Worm (Caenorhabditis elegans): ENCODE measurements around the gene str-222.

str-222 gene

DNA sequence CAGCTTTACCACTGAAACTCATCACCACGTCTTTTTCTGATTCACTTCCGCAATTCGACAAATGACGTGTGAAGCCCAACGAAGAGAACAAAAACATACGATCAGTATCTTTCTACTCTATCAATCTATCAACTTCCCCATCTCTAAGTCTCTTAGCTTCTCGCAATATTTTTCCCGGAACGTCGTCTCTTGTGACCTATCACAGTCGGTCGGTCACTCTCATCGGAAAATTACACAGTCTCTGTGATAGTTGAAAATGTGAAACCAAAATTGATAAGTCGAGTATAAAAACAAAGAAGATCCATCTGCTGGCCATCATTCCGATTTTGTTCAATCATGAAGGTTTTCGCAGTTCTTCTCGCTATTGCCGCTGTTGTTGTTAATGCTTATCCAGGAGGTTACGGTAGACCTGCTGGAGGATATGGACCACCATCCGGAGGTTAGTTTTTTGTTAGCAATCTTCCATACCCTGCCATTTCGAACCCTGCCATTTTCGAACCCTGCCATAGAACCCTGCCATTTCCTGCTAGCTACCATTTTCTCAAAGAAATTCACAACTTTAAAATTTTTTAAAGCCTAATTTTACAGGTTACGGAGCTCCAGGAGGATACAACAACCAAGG is 42.0 kb upstream of the str-222 start, which contains the start of gene F16B4.4 (continued):
- no peak for TF ChIP-seq pqm-1 (tag; optimal IDR thresholded peaks at IDR 0.05)

DNA sequence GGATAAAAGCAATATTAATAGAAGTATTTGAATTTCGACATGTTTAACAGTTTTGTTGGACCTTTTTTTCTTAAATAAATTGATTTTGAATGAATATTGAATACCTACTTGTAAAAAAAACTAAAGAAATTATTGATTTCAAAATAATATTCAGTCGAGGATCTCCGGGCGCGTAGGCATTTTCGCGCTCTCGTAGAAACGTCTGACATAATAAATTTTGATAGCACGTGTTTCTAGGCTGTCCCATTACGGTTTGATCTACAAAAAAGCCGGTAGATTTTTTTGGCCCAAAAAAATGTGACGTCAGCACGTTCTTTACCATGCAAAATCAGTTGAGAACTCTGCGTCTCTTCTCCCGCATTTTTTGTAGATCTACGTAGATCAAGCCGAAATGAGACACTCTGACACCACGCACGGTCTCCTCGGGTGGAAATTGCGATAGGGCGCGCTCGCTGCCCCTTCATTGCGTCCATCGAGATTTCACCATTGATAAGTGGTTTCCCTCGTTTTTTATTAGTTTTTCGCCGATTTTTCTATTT is 41.3 kb upstream of the str-222 start:
- TF ChIP-seq egl-27 (tag; optimal IDR thresholded peaks at IDR 0.05) (no peak), nhr-25 (tag; optimal IDR thresholded peaks at IDR 0.05) (no peak), egl-5 (tag; optimal IDR thresholded peaks at IDR 0.05) (no peak), nhr-43 (tag; optimal IDR thresholded peaks at IDR 0.05; ENCODE audit: poor library complexity, severe bottlenecking) (peak; percentile 54), ama-1 (optimal IDR thresholded peaks at IDR 0.05) (no peak), snpc-4 (tag; optimal IDR thresholded peaks at IDR 0.05) (no peak), unc-62 (GFP tag; optimal IDR thresholded peaks at IDR 0.05) (no peak), elt-3 (tag; optimal IDR thresholded peaks at IDR 0.05) (no peak), unc-39 (tag; optimal IDR thresholded peaks at IDR 0.05) (no peak), nhr-11 (tag; optimal IDR thresholded peaks at IDR 0.05) (no peak), ceh-82 (tag; optimal IDR thresholded peaks at IDR 0.05) (no peak), nhr-23 (tag; optimal IDR thresholded peaks at IDR 0.05) (peak; percentile 65), lin-39 (tag; optimal IDR thresholded peaks at IDR 0.05) (no peak), pha-4 (tag; optimal IDR thresholded peaks at IDR 0.05) (no peak), fos-1 (tag; optimal IDR thresholded peaks at IDR 0.05) (no peak), pqm-1 (tag; optimal IDR thresholded peaks at IDR 0.05) (no peak), tbx-2 (tag; optimal IDR thresholded peaks at IDR 0.05) (no peak)

DNA sequence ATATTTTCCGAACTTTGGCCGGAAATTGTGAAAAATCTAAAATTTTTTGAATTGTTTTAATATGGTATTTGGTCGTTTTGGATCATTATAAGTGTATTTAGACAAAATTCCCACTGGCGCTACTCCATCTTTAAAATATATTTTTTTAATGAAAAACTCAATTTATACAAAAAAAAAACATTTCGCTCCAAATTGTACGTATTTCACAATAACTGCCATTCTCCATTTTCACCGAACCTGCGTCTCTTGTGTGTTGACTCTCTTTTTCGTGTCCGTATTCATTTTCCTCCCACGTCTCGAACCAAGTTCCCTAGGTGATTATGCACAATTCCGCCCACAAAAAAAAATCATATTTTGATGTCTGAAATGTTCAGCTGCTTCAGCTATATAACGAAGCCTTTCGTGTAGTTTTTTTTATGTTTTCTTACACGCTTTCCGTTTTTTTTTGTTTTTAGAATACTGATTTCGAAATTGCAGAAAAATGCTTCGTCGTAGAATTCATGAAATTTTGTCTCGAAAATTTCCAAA is 35.3 kb upstream of the str-222 start, which contains the start of gene F16B4.2:
Gene F16B4.2 (plus strand): TSS at position 478 of the 528 bp plus-strand sequence.
- TF ChIP-seq R02D3.7 (tag; optimal IDR thresholded peaks at IDR 0.05), result no peak
- TF ChIP-seq nhr-11 (tag; optimal IDR thresholded peaks at IDR 0.05), result no peak
- no peak for TF ChIP-seq eor-1 (tag; optimal IDR thresholded peaks at IDR 0.05)
- no peak for TF ChIP-seq lsy-12 (tag; optimal IDR thresholded peaks at IDR 0.05)
- peak; percentile 13 for TF ChIP-seq hmg-11 (tag; optimal IDR thresholded peaks at IDR 0.05)
- no peak for TF ChIP-seq fkh-2 (tag; optimal IDR thresholded peaks at IDR 0.05)
- TF ChIP-seq ama-1 (optimal IDR thresholded peaks at IDR 0.05), result no peak

DNA sequence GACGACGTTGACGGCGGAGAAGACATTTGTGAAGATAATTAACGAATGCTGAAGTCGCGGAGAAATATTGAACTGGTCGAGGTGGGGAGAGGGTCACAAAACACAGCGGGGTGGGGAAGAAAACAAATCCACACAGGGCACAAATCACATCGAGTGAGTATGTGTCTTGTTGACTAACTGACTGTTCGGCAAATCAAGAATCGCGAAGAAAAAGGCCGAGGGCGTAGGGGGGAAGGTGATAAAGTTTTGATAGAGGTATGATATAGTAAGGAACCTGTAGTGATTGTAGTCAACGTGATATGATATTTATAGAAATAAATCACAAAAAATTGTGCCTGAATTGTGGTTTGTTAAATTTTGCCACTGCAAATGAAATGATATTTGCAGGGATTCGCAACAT is 28.2 kb upstream of the str-222 start, which contains the start of gene nhr-178:
Gene nhr-178 (minus strand): TSS at position 164 of the 400 bp plus-strand sequence.
- TF ChIP-seq elt-2 (tag; optimal IDR thresholded peaks at IDR 0.05), result peak; percentile 86
- TF ChIP-seq ceh-28 (tag; optimal IDR thresholded peaks at IDR 0.05), result peak; percentile 49
- peak; percentile 59 for TF ChIP-seq jun-1 (tag; optimal IDR thresholded peaks at IDR 0.05)
- TF ChIP-seq lin-15B (tag; optimal IDR thresholded peaks at IDR 0.05), result no peak
- TF ChIP-seq nhr-11 (tag; optimal IDR thresholded peaks at IDR 0.05), result no peak
- peak; percentile 9 for TF ChIP-seq nhr-25 (tag; optimal IDR thresholded peaks at IDR 0.05)
- no peak for TF ChIP-seq fos-1 (tag; optimal IDR thresholded peaks at IDR 0.05)
- TF ChIP-seq nhr-67 (tag; optimal IDR thresholded peaks at IDR 0.05), result no peak
- peak; percentile 34 for TF ChIP-seq pha-4 (tag; optimal IDR thresholded peaks at IDR 0.05)
- TF ChIP-seq nhr-23 (tag; optimal IDR thresholded peaks at IDR 0.05), result peak; percentile 15
- TF ChIP-seq mdl-1 (tag; optimal IDR thresholded peaks at IDR 0.05), result peak; percentile 13
- no peak for TF ChIP-seq R02D3.7 (tag; optimal IDR thresholded peaks at IDR 0.05)
- TF ChIP-seq pqm-1 (tag; optimal IDR thresholded peaks at IDR 0.05), result peak; percentile 79
- no peak for TF ChIP-seq nhr-76 (tag; optimal IDR thresholded peaks at IDR 0.05)
- no peak for TF ChIP-seq aly-2 (tag; optimal IDR thresholded peaks at IDR 0.05)
- no peak for TF ChIP-seq ama-1 (optimal IDR thresholded peaks at IDR 0.05)

DNA sequence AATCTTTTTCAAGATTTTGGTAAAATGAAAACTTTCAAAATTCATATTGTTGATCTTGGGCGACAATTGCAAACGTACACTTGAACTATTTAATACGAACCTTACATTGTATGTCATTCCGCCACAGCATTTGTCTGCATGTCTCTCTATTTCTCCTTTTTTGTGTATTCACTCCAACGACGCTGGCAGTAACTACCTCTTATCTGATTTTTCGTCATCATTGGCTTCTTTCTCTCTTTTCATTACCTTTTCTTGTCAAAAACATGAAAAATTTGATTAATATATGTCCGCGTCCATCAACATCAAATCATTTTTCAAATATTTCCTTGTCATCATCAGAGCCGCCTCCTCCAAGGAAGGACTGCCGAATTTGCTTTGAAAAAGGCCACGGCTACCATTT is 25.9 kb upstream of the str-222 start, which contains the start of gene nhr-177:
Gene nhr-177 (plus strand): TSS at position 167 of the 400 bp plus-strand sequence.
- no peak for TF ChIP-seq nhr-28 (tag; optimal IDR thresholded peaks at IDR 0.05)
- no peak for TF ChIP-seq mml-1 (tag; optimal IDR thresholded peaks at IDR 0.05)
- TF ChIP-seq hmg-11 (tag; optimal IDR thresholded peaks at IDR 0.05), result no peak
- TF ChIP-seq elt-1 (tag; optimal IDR thresholded peaks at IDR 0.05), result peak; percentile 34
- no peak for TF ChIP-seq ZK546.5 (tag; optimal IDR thresholded peaks at IDR 0.05)
- peak; percentile 70 for TF ChIP-seq elt-2 (tag; optimal IDR thresholded peaks at IDR 0.05)
- no peak for TF ChIP-seq nfya-1 (tag; optimal IDR thresholded peaks at IDR 0.05; ENCODE audit: insufficient read depth)
- peak; percentile 61 for TF ChIP-seq skn-1 (tag; optimal IDR thresholded peaks at IDR 0.05)
- peak; percentile 18 for TF ChIP-seq pqm-1 (tag; optimal IDR thresholded peaks at IDR 0.05)
- no peak for TF ChIP-seq R02D3.7 (tag; optimal IDR thresholded peaks at IDR 0.05)
